Fruit fly (Drosophila melanogaster) whole organism, embryonic: ENCODE measurements around the gene SrpRalpha.

Source experiments
- ATbp ChIP-seq: fragments of 200-800 bp; sonication (Bioruptor generic); optimal IDR thresholded peaks from 2 replicates; lab custom pipeline; 2017; ENCODE audit warnings: missing biosample characterization, mild to moderate bottlenecking, missing genetic modification characterization, missing genetic modification reagents
- Awh ChIP-seq: fragments of 200-800 bp; sonication (Bioruptor generic); IDR thresholded peaks from 2 replicates; pipeline ENCODE4, ENCODE4 v1.3.6; 2022; ENCODE audit warnings: missing biosample characterization, missing genetic modification characterization
- CG10565 ChIP-seq: fragments of 200-800 bp; sonication (Bioruptor generic); optimal IDR thresholded peaks from 3 replicates; lab custom pipeline; 2016; ENCODE audit warnings: missing biosample characterization, mild to moderate bottlenecking, missing genetic modification characterization
- CG10959 ChIP-seq: fragments of 200-800 bp; sonication (Bioruptor generic); IDR thresholded peaks from 2 replicates; pipeline ENCODE4 v1.3.6; 2022; ENCODE audit warnings: missing biosample characterization, missing genetic modification characterization
- CG12104 ChIP-seq: fragments of 200-800 bp; sonication (Bioruptor generic); optimal IDR thresholded peaks from 3 replicates; lab custom pipeline; 2016; ENCODE audit warnings: missing biosample characterization, missing genetic modification characterization
- CG12391 ChIP-seq: fragments of 200-800 bp; sonication (Bioruptor generic); optimal IDR thresholded peaks from 3 replicates; lab custom pipeline; 2018; ENCODE audit warnings: missing biosample characterization, mild to moderate bottlenecking, missing genetic modification characterization, moderate library complexity
- CG12744 ChIP-seq: fragments of 200-800 bp; sonication (Bioruptor generic); optimal IDR thresholded peaks from 2 replicates; lab custom pipeline; 2016; ENCODE audit warnings: missing biosample characterization, missing genetic modification characterization
- CG13424 ChIP-seq: fragments of 200-800 bp; sonication (Bioruptor generic); optimal IDR thresholded peaks from 2 replicates; lab custom pipeline; 2019; ENCODE audit warnings: missing biosample characterization, mild to moderate bottlenecking, missing genetic modification characterization, moderate library complexity
- CG15601 ChIP-seq: fragments of 200-800 bp; sonication (Bioruptor generic); optimal IDR thresholded peaks from 3 replicates; lab custom pipeline; 2019; ENCODE audit warnings: missing biosample characterization, mild to moderate bottlenecking, missing genetic modification characterization, moderate library complexity
- CG16779 ChIP-seq: fragments of 200-800 bp; sonication (Bioruptor generic); IDR thresholded peaks from 2 replicates; pipeline ENCODE4 v1.3.6; 2022; ENCODE audit warnings: missing biosample characterization, missing genetic modification characterization
- CG16863 ChIP-seq: fragments of 200-800 bp; sonication (Bioruptor generic); optimal IDR thresholded peaks from 3 replicates; lab custom pipeline; 2016; ENCODE audit warnings: missing biosample characterization, missing genetic modification characterization
- CG17359 ChIP-seq: fragments of 200-800 bp; sonication (Bioruptor generic); optimal IDR thresholded peaks from 3 replicates; lab custom pipeline; 2018; ENCODE audit warnings: missing biosample characterization, mild to moderate bottlenecking, missing genetic modification characterization, moderate library complexity
- CG17385 ChIP-seq: fragments of 200-800 bp; sonication (Bioruptor generic); optimal IDR thresholded peaks from 3 replicates; lab custom pipeline; 2018; ENCODE audit warnings: missing biosample characterization, mild to moderate bottlenecking, missing genetic modification characterization
- CG1792 ChIP-seq: fragments of 200-800 bp; sonication (Bioruptor generic); optimal IDR thresholded peaks from 2 replicates; lab custom pipeline; 2016; ENCODE audit warnings: missing biosample characterization, missing genetic modification characterization
- CG32767 ChIP-seq: fragments of 200-800 bp; sonication (Bioruptor generic); IDR thresholded peaks from 2 replicates; pipeline ENCODE4 v1.3.6; 2022; ENCODE audit warnings: missing biosample characterization, missing genetic modification characterization
- CG4617 ChIP-seq: fragments of 200-800 bp; sonication (Bioruptor generic); optimal IDR thresholded peaks from 3 replicates; lab custom pipeline; 2016; ENCODE audit warnings: missing biosample characterization, missing genetic modification characterization, borderline replicate concordance
- CG4820 ChIP-seq: fragments of 200-800 bp; sonication (Bioruptor generic); optimal IDR thresholded peaks from 3 replicates; lab custom pipeline; 2016; ENCODE audit warnings: missing biosample characterization, missing genetic modification characterization
- CG6175 ChIP-seq: fragments of 200-800 bp; sonication (Bioruptor generic); IDR thresholded peaks from 3 replicates; pipeline ENCODE4 v1.3.6; 2022; ENCODE audit warnings: missing biosample characterization, missing genetic modification characterization
- CG6791 ChIP-seq: fragments of 200-800 bp; sonication (Bioruptor generic); IDR thresholded peaks from 3 replicates; pipeline ENCODE4 v1.3.6; 2022; ENCODE audit warnings: missing biosample characterization, missing genetic modification characterization; ENCODE audit not compliant: partially characterized antibody
- CG7271 ChIP-seq: fragments of 200-800 bp; sonication (Bioruptor generic); optimal IDR thresholded peaks from 2 replicates; lab custom pipeline; 2018; ENCODE audit warnings: missing biosample characterization, mild to moderate bottlenecking, missing genetic modification characterization, moderate library complexity
- CG9437 ChIP-seq: fragments of 200-800 bp; sonication (Bioruptor generic); optimal IDR thresholded peaks from 2 replicates; lab custom pipeline; 2018; ENCODE audit warnings: missing biosample characterization, mild to moderate bottlenecking, missing genetic modification characterization
- D ChIP-seq, 2 experiments: fragments of 200-800 bp in 1 of 2; fragments of >200 bp in 1 of 2; sonication (Bioruptor generic) in 1 of 2; optimal IDR thresholded peaks; 2 replicates in 1 of 2; 3 replicates in 1 of 2; lab custom pipeline; 2017; ENCODE audit warnings: mild to moderate bottlenecking in 1 of 2, missing biosample characterization in 1 of 2, missing genetic modification characterization in 1 of 2, missing genetic modification reagents in 1 of 2
- E2f2 ChIP-seq: fragments of 200-800 bp; sonication (Bioruptor generic); IDR thresholded peaks from 2 replicates; pipeline ENCODE4 v1.3.6; 2022; ENCODE audit warnings: missing biosample characterization, missing genetic modification characterization
- GATAe ChIP-seq: fragments of 200-800 bp; sonication (Bioruptor generic); conservative IDR thresholded peaks from 2 replicates; pipeline ENCODE4 v1.3.6; 2022; ENCODE audit warnings: missing biosample characterization, missing genetic modification characterization
- HLH3B ChIP-seq: fragments of 200-800 bp; sonication (Bioruptor generic); IDR thresholded peaks from 2 replicates; pipeline ENCODE4 v1.3.6; 2022; ENCODE audit warnings: missing biosample characterization, missing genetic modification characterization
- Hr39 ChIP-seq: fragments of >200 bp; optimal IDR thresholded peaks from 2 replicates; lab custom pipeline; 2017
- MTF-1 ChIP-seq: fragments of 200-800 bp; sonication (Bioruptor generic); optimal IDR thresholded peaks from 2 replicates; lab custom pipeline; 2018; ENCODE audit warnings: missing biosample characterization, mild to moderate bottlenecking, missing genetic modification characterization, borderline replicate concordance
- NFAT ChIP-seq: fragments of 200-800 bp; sonication (Bioruptor generic); IDR thresholded peaks from 2 replicates; pipeline ENCODE4 v1.3.6; 2022; ENCODE audit warnings: missing biosample characterization, missing genetic modification characterization
- Side ChIP-seq: fragments of 200-800 bp; sonication (Bioruptor generic); optimal IDR thresholded peaks from 2 replicates; lab custom pipeline; 2016; ENCODE audit warnings: missing biosample characterization, missing genetic modification characterization
- Ssrp ChIP-seq: fragments of 200-800 bp; sonication (Bioruptor generic); optimal IDR thresholded peaks from 2 replicates; lab custom pipeline; 2018; ENCODE audit warnings: missing biosample characterization, mild to moderate bottlenecking, missing genetic modification characterization, moderate library complexity
- ase ChIP-seq: fragments of 200-800 bp; sonication (Bioruptor generic); IDR thresholded peaks from 3 replicates; pipeline ENCODE4 v1.3.6; 2022; ENCODE audit warnings: missing biosample characterization, missing genetic modification characterization
- ato ChIP-seq: fragments of 200-800 bp; sonication (Bioruptor generic); IDR thresholded peaks from 2 replicates; pipeline ENCODE4 v1.3.6; 2022; ENCODE audit warnings: missing biosample characterization, missing genetic modification characterization; ENCODE audit not compliant: partially characterized antibody
- cad ChIP-seq: fragments of >200 bp; optimal IDR thresholded peaks from 2 replicates; lab custom pipeline; 2017; ENCODE audit warnings: missing biosample characterization, missing genetic modification characterization
- croc ChIP-seq: fragments of 200-800 bp; sonication (Bioruptor generic); conservative IDR thresholded peaks from 3 replicates; pipeline ENCODE4 v1.3.6; 2022; ENCODE audit warnings: missing biosample characterization, missing genetic modification characterization
- dimm ChIP-seq: fragments of 200-800 bp; sonication (Bioruptor generic); IDR thresholded peaks from 2 replicates; pipeline ENCODE4 v1.3.6; 2022; ENCODE audit warnings: missing biosample characterization, missing genetic modification characterization
- dpn ChIP-seq, 2 experiments: fragments of 200-800 bp; sonication (Bioruptor generic); optimal IDR thresholded peaks; 3 replicates each; lab custom pipeline; 2016; ENCODE audit warnings: missing biosample characterization in 2 of 2, missing genetic modification characterization in 2 of 2
- en ChIP-seq: fragments of 200-800 bp; sonication (Bioruptor generic); optimal IDR thresholded peaks from 2 replicates; lab custom pipeline; 2016; ENCODE audit warnings: missing biosample characterization, missing genetic modification characterization
- gcm2 ChIP-seq: fragments of 200-800 bp; sonication (Bioruptor generic); optimal IDR thresholded peaks from 2 replicates; lab custom pipeline; 2016; ENCODE audit warnings: missing biosample characterization, missing genetic modification characterization
- insv ChIP-seq, 2 experiments: fragments of 200-800 bp; sonication (Bioruptor generic); optimal IDR thresholded peaks; 3 replicates each; lab custom pipeline; 2016 to 2018; ENCODE audit warnings: missing biosample characterization in 2 of 2, missing genetic modification characterization in 2 of 2
- lbe ChIP-seq: fragments of 200-800 bp; sonication (Bioruptor generic); optimal IDR thresholded peaks from 2 replicates; lab custom pipeline; 2016; ENCODE audit warnings: missing biosample characterization, mild to moderate bottlenecking, missing genetic modification characterization
- lilli ChIP-seq: fragments of 200-800 bp; sonication (Bioruptor generic); optimal IDR thresholded peaks from 3 replicates; lab custom pipeline; 2016; ENCODE audit warnings: missing biosample characterization, missing genetic modification characterization
- nerfin-1 ChIP-seq: fragments of 200-800 bp; sonication (Bioruptor generic); optimal IDR thresholded peaks from 3 replicates; lab custom pipeline; 2019; ENCODE audit warnings: missing biosample characterization, mild to moderate bottlenecking, missing genetic modification characterization, moderate library complexity
- nom ChIP-seq: fragments of 200-800 bp; sonication (Bioruptor generic); optimal IDR thresholded peaks from 2 replicates; lab custom pipeline; 2017; ENCODE audit warnings: missing biosample characterization, missing genetic modification characterization, mild to moderate bottlenecking, moderate library complexity, missing genetic modification reagents
- org-1 ChIP-seq: fragments of 200-800 bp; sonication (Bioruptor generic); optimal IDR thresholded peaks from 2 replicates; lab custom pipeline; 2017; ENCODE audit warnings: missing biosample characterization, missing genetic modification characterization
- phol ChIP-seq: fragments of 200-800 bp; sonication (Bioruptor generic); optimal IDR thresholded peaks from 3 replicates; lab custom pipeline; 2018; ENCODE audit warnings: missing biosample characterization, mild to moderate bottlenecking, missing genetic modification characterization, moderate library complexity
- slou ChIP-seq: fragments of 200-800 bp; sonication (Bioruptor generic); optimal IDR thresholded peaks from 3 replicates; lab custom pipeline; 2016; ENCODE audit warnings: missing biosample characterization, missing genetic modification characterization
- sob ChIP-seq: fragments of 200-800 bp; sonication (Bioruptor generic); IDR thresholded peaks from 2 replicates; pipeline ENCODE4 v1.3.6; 2022; ENCODE audit warnings: missing biosample characterization, missing genetic modification characterization
- tap ChIP-seq: fragments of 200-800 bp; optimal IDR thresholded peaks from 3 replicates; lab custom pipeline; 2019; ENCODE audit warnings: missing biosample characterization, mild to moderate bottlenecking, missing genetic modification characterization, moderate library complexity
- tio ChIP-seq: fragments of 200-800 bp; sonication (Bioruptor generic); optimal IDR thresholded peaks from 2 replicates; lab custom pipeline; 2017; ENCODE audit warnings: missing biosample characterization, missing genetic modification characterization, inconsistent platforms

The SrpRalpha gene

dm6 chrX:11136587-11137512 is 8.0 kb upstream of the SrpRalpha start, which contains the start of gene Klp10A (continued):
- no peak for TF ChIP-seq CG12391 (tag; lab: Kevin White, UChicago)
- no peak for TF ChIP-seq CG1792 (GFP tag; lab: Kevin White, UChicago)
- TF ChIP-seq nerfin-1 (tag; lab: Kevin White, UChicago) = peak; percentile 87
- no peak for TF ChIP-seq CG6791 (GFP tag; lab: Robert Waterston, UW)
- TF ChIP-seq Awh (GFP tag; lab: Robert Waterston, UW) = no peak
- TF ChIP-seq CG4820 (GFP tag; lab: Kevin White, UChicago) = no peak
- TF ChIP-seq CG9437 (GFP tag; lab: Kevin White, UChicago) = peak; percentile 3
- no peak for TF ChIP-seq org-1 (GFP tag; lab: Kevin White, UChicago)
- TF ChIP-seq cad (GFP tag; lab: Kevin White, UChicago) = no peak
- no peak for TF ChIP-seq CG12104 (GFP tag; lab: Kevin White, UChicago)
- TF ChIP-seq slou = no peak
- no peak for TF ChIP-seq ase (GFP tag; lab: Robert Waterston, UW)
- peak; percentile 7 for TF ChIP-seq nom (GFP tag; lab: Kevin White, UChicago)
- TF ChIP-seq tap (tag; lab: Kevin White, UChicago) = no peak
- no peak for TF ChIP-seq CG6175 (GFP tag; lab: Robert Waterston, UW)
- no peak for TF ChIP-seq CG17359
- TF ChIP-seq CG4617 (GFP tag; lab: Kevin White, UChicago) = peak; percentile 50
- TF ChIP-seq CG32767 (GFP tag; lab: Robert Waterston, UW) = 0 out of 2 replicates have a peak, but pooled peaks have one; percentile 24
- TF ChIP-seq ato (GFP tag; lab: Robert Waterston, UW) = no peak
- TF ChIP-seq Side (GFP tag; lab: Kevin White, UChicago) = peak; percentile 18
- no peak for TF ChIP-seq Hr39
- TF ChIP-seq CG16779 = no peak
- TF ChIP-seq gcm2 = no peak
- peak; percentile 33 for TF ChIP-seq E2f2
- peak; percentile 28 for TF ChIP-seq lilli (GFP tag; lab: Kevin White, UChicago)
- TF ChIP-seq sob = peak; percentile 43; the same call in 1 of the 2 replicates
- no peak for TF ChIP-seq dimm (GFP tag; lab: Robert Waterston, UW)
- peak; percentile 93 for TF ChIP-seq phol (tag; lab: Kevin White, UChicago)
- TF ChIP-seq CG10565 = no peak
- peak in 1 of 2 experiments; percentile 35 for TF ChIP-seq dpn (GFP tag; optimal IDR thresholded peaks at IDR 0.05; lab: Kevin White, UChicago)
- no peak for TF ChIP-seq HLH3B
- TF ChIP-seq NFAT (GFP tag; lab: Robert Waterston, UW) = no peak
- TF ChIP-seq GATAe (GFP tag; lab: Robert Waterston, UW) = no peak
- TF ChIP-seq CG13424 = no peak
- TF ChIP-seq Ssrp (tag; lab: Kevin White, UChicago) = no peak
- no peak for TF ChIP-seq CG12744 (GFP tag; lab: Kevin White, UChicago)
- no peak for TF ChIP-seq en (GFP tag; lab: Kevin White, UChicago)
- no peak for TF ChIP-seq CG17385
- TF ChIP-seq CG16863 = no peak
- no peak for TF ChIP-seq ATbp
- TF ChIP-seq CG7271 (tag; lab: Kevin White, UChicago) = no peak
- no peak for TF ChIP-seq CG10959 (GFP tag; lab: Robert Waterston, UW)
- no peak for TF ChIP-seq CG15601 (tag; lab: Kevin White, UChicago)
- TF ChIP-seq D (optimal IDR thresholded peaks at IDR 0.05; lab: Kevin White, UChicago) = no peak
- TF ChIP-seq D (GFP tag; optimal IDR thresholded peaks at IDR 0.05; lab: Kevin White, UChicago) = peak; percentile 23
- no peak for TF ChIP-seq tio (GFP tag; lab: Kevin White, UChicago)
- no peak for TF ChIP-seq MTF-1 (GFP tag; lab: Kevin White, UChicago)
- no peak for TF ChIP-seq croc
- peak; percentile 48 for TF ChIP-seq lbe (GFP tag; lab: Kevin White, UChicago)
- no peak for TF ChIP-seq insv (GFP tag; optimal IDR thresholded peaks at IDR 0.05; lab: Kevin White, UChicago)
